Worm (Caenorhabditis elegans) whole organism, early embryonic: ENCODE data around the gene R148.7.

Experiments
- ama-1 ChIP-seq: fragments of 150-350 bp; optimal IDR thresholded peaks from 2 replicates; lab custom pipeline; 2014
- hmg-4 ChIP-seq: fragments of 200-800 bp; sonication (Bioruptor generic); optimal IDR thresholded peaks from 2 replicates; lab custom pipeline; 2018; ENCODE audit warnings: mild to moderate bottlenecking, missing genetic modification characterization, missing compliant biosample characterization
- tra-4 ChIP-seq: sonication (generic microtip); optimal IDR thresholded peaks from 2 replicates; lab custom pipeline; 2017; ENCODE audit warnings: missing genetic modification characterization, missing compliant biosample characterization

DNA sequence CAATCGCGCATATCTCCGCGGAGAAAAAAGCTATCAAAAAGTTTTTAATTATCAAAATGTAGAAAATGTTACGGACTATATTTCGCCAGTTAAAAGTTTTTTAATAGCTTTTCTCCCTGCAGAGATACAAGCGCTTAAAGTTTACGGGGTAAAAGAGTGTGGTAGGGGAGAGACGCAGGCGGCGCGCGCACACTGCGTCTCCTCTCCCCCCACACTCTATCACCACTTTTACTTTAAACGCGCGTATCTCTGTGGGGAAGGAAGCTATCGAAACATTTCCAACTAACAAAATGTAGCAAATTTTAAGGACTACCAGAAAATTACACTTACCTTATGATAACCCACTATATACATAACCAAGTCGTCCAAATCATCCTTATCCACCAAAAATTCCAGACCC lies 5.4 kb upstream of the R148.7 start:
- no peak for TF ChIP-seq ama-1 (lab: Kevin White, UChicago)
- TF ChIP-seq tra-4 (tag; lab: Kevin White, UChicago): no peak
- TF ChIP-seq hmg-4 (GFP tag; lab: Kevin White, UChicago): no peak
